Fruit fly (Drosophila melanogaster) ovary, adult (tissue): Measurements from ENCODE around the gene topi.

ENCODE experiments used
- CG17801 ChIP-seq: fragments of 200-800 bp; optimal IDR thresholded peaks from 2 replicates; lab custom pipeline; 2019; ENCODE audit warnings: missing biosample characterization, mild to moderate bottlenecking, missing genetic modification characterization, moderate library complexity; ENCODE audit not compliant: partially characterized antibody

Gene topi

DNA sequence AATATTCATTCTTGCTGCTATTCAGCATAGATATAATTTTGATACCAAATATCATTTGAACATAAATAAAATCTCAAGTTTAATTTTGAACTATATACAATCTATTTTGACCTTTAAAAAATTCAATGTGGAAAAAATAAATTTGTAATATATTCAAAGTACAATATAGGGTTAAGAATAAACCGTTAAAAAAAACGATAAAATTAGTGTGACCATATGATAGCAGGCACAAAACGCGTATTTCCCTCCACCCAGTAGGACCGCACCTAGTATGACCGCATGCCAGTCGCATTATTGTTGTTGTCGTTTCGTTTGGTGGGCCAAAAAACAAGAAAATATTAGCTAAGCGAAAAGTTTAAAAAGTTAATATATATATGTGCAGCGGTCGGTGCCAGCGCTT is 18.1 kb downstream of the topi start, which contains the start of gene CG8516:
CG8516 (plus strand) TSS at position 278 of the 400 bp plus-strand sequence.
- TF ChIP-seq CG17801 (GFP tag; lab: Kevin White, UChicago) = peak; percentile 51

DNA sequence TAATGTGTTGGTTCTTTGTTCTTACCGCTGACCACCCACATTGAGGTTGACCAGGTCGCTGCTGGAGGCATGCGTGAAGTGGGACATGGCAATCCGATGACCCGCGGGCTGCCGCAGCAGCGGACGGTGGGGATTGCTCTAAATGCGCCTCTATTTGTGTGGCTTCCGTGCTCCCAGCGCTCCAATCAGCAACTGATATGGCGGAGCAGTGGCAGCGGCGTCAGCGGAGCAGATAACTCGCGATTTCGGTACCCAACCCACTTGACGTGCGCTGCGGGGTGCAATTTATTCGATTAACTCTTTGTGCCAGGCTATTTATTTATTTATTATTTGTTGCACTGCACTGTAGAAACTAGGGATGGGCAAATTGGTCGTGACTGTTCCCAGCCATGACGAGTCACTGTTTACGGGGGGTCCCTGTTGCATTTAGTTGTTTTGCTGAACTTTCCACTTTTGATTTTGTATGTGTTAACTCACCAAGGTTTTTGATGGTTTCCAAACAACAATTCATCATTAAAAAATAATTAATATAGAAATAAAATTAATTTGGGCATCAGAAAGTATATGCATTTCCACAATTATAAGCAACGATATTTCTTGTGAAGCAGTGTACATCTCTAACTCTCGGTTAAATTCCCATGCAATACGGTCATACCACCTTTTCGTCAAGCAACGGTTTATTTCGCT is 25.9 kb downstream of the topi start, which contains the start of the genes CG9467 and CG8526:
CG9467 (minus strand) TSS at position 383 of the 687 bp plus-strand sequence.
CG8526 (plus strand) TSS at position 637 of the 687 bp plus-strand sequence.
- TF ChIP-seq CG17801 (GFP tag; lab: Kevin White, UChicago) = peak; percentile 8

DNA sequence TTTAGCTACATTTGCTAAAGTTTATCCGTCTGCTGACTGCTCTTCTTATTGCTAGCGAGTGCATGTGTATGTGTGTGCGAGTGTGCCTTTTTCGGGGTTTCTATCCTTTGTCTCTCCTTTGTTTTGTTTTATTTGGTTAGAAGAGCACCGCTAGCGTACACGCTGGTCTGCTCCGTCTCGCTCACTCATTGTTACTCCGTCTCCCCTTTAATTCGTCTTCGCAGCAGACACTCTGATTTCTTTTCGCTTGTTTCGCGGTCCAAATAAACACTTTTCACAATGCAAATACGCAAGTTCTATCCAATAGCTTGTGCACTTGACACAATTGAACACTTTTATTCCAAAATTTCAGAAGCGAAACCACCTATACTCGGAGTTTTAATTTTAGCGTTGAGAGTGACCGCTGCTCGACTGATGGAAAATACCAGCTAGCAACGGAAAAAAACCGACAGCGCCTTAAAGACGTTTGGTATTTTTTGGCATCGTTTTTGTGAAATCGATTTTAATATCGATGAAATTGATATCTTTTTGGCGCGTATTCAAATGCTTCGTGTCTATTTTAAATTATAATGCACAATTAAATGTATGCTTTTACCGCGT is 34.1 kb downstream of the topi start, which contains the start of gene FBXO11:
FBXO11 (minus strand) TSS at position 423 of the 600 bp plus-strand sequence.
- TF ChIP-seq CG17801 (GFP tag; lab: Kevin White, UChicago) = peak; percentile 71

DNA sequence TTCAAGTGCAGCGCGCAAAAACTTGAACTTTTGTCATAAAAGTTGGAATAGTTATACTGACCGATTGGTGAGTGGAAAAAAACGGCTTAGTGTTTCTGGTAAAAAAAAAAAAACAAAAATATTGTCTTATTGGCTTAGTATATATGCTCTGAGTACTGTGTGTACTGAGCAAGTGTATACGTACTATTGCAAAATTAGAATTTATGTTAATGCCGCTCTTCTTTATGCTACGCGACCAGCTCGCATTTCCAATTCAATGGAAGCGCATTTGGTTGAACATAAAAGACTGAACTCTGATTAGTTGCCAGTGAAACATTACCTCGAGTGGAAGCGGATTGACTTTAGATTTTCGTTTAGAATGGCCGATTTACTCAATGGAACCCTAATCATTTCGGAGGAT is 37.5 kb downstream of the topi start, which contains the start of gene CG8534:
CG8534 (plus strand) TSS at position 301 of the 400 bp plus-strand sequence.
- TF ChIP-seq CG17801 (GFP tag; lab: Kevin White, UChicago) = no peak

DNA sequence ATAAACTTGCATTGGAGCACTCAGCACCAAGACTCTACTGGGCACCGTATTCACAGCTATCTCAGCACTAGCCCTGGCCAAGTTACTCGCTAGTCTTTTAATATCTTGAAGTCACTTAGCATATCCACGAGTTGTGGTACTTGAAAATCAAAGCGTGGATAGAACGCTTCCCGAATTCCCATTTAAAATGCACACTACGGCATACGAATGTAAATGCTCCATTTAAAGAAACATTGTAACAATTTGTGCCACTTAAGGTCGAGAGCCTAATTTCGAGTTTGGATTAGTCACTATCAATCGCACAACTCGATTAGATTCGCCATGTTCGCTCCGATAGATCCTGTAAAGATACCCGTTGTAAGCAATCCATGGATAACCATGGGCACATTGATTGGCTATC is 38.9 kb downstream of the topi start, which contains the start of gene eloF:
eloF (plus strand) TSS at position 301 of the 400 bp plus-strand sequence.
- TF ChIP-seq CG17801 (GFP tag; lab: Kevin White, UChicago) = no peak

DNA sequence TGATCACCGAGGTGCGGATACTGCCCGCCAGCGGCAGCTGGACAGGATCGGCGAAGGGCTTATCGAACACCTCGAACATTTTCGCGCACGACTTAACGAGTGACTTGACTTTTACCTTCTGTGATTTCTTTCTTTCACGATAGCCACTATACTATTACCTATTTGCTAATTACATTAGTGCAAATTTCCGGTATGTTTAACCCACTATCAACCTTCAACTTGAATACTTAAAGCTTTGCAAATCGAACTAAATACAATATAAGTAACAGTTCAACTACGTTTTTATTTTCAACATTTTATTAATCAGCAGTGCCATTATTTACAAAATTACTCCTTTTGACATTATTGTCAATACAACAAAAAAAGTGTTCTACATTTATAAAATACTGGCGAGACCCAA is 42.0 kb downstream of the topi start, which contains the start of gene CG16904:
CG16904 (minus strand) TSS at position 101 of the 400 bp plus-strand sequence.
- no peak for TF ChIP-seq CG17801 (GFP tag; lab: Kevin White, UChicago)

dm6 chr3R:9818295-9818694 is 43.4 kb downstream of the topi start, which contains the start of gene CG9459:
TSS of gene CG9459 (minus strand) at chr3R:9818395.
- no peak for TF ChIP-seq CG17801 (GFP tag; lab: Kevin White, UChicago)

dm6 chr3R:9819777-9820176 is 44.9 kb downstream of the topi start, which contains the start of gene CG9458:
TSS of gene CG9458 (minus strand) at chr3R:9819877.
- no peak for TF ChIP-seq CG17801 (GFP tag; lab: Kevin White, UChicago)

DNA sequence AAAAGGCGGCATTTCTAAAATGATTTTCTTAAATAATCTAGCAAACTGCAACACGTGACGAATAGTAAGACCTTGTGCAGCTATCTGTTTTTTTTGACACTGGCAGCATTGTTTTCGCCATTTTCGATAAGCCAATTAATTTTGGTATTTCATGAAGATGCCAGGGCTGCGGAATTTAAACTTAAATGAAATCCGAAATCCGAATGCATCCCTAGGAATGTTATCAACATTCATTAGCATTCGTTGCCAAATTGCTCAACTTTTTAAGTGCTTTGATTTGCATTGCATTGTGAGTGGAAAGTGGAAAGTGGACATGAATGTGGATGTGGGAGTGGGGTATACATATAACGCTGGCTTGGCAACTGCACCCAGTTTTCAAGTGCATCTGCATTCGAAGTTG is 46.2 kb downstream of the topi start, which contains the start of gene CG42857:
CG42857 (minus strand) TSS at position 101 of the 400 bp plus-strand sequence.
- no peak for TF ChIP-seq CG17801 (GFP tag; lab: Kevin White, UChicago)

dm6 chr3R:9823723-9824122 is 48.8 kb downstream of the topi start, which contains the start of gene CG34302:
TSS of gene CG34302 (minus strand) at chr3R:9823823.
- TF ChIP-seq CG17801 (GFP tag; lab: Kevin White, UChicago) = no peak
